Fruit fly (Drosophila melanogaster): ENCODE results near the gene CG43760.

dm6 chr2L:15741418-15741817 lies 35.2 kb downstream of the CG43760 start:
- no peak for TF ChIP-seq Sin3A (optimal IDR thresholded peaks at IDR 0.05)
- no peak for TF ChIP-seq psq (optimal IDR thresholded peaks at IDR 0.05)
- TF ChIP-seq h (optimal IDR thresholded peaks at IDR 0.05), result no peak
- TF ChIP-seq ttk (optimal IDR thresholded peaks at IDR 0.05), result no peak

Data from Kc167 (cell line).